Worm (Caenorhabditis elegans) whole organism, mixed stage, embryonic: ENCODE measurements around the gene eif-2A.
A peak's percentile ranks its signal among the peaks of the same experiment; 100 is the strongest.

Experiments
- M03D4.4 ChIP-seq: sonication (generic microtip); optimal IDR thresholded peaks from 2 replicates; lab custom pipeline; 2017; ENCODE audit warnings: mild to moderate bottlenecking, missing genetic modification characterization, missing compliant biosample characterization
- bed-3 ChIP-seq: fragments of 200-800 bp; sonication (Bioruptor generic); optimal IDR thresholded peaks from 3 replicates; lab custom pipeline; 2018; ENCODE audit warnings: mild to moderate bottlenecking, missing genetic modification characterization, moderate library complexity, missing compliant biosample characterization
- blmp-1 ChIP-seq: fragments of 150-350 bp; optimal IDR thresholded peaks from 2 replicates; lab custom pipeline; 2014; ENCODE audit warnings: missing biosample characterization, missing genetic modification characterization
- ceh-39 ChIP-seq: fragments of 150-350 bp; optimal IDR thresholded peaks from 2 replicates; lab custom pipeline; 2014; ENCODE audit warnings: missing biosample characterization, missing genetic modification characterization
- ceh-43 ChIP-seq: fragments of 200-800 bp; sonication (Bioruptor generic); optimal IDR thresholded peaks from 2 replicates; lab custom pipeline; 2018; ENCODE audit warnings: mild to moderate bottlenecking, missing genetic modification characterization, moderate library complexity, missing compliant biosample characterization
- ceh-83 ChIP-seq: fragments of 200-800 bp; sonication (Bioruptor generic); optimal IDR thresholded peaks from 2 replicates; lab custom pipeline; 2018; ENCODE audit warnings: mild to moderate bottlenecking, missing genetic modification characterization, missing compliant biosample characterization
- ces-1 ChIP-seq: fragments of 150-350 bp; optimal IDR thresholded peaks from 2 replicates; lab custom pipeline; 2014; ENCODE audit warnings: missing biosample characterization, missing genetic modification reagents, missing genetic modification characterization
- cnd-1 ChIP-seq: fragments of 200-800 bp; sonication (Bioruptor generic); optimal IDR thresholded peaks from 2 replicates; lab custom pipeline; 2018; ENCODE audit warnings: mild to moderate bottlenecking, missing genetic modification characterization, missing compliant biosample characterization
- drap-1 ChIP-seq: fragments of 200-800 bp; sonication (Bioruptor generic); optimal IDR thresholded peaks from 3 replicates; lab custom pipeline; 2018; ENCODE audit warnings: mild to moderate bottlenecking, missing genetic modification characterization, missing compliant biosample characterization
- elt-1 ChIP-seq: sonication (generic microtip); optimal IDR thresholded peaks from 2 replicates; lab custom pipeline; 2017; ENCODE audit warnings: missing genetic modification characterization, mild to moderate bottlenecking, missing compliant biosample characterization, antibody characterized with exemption, moderate library complexity, borderline replicate concordance; ENCODE audit not compliant: insufficient read depth
- elt-3 ChIP-seq: fragments of 150-350 bp; optimal IDR thresholded peaks from 2 replicates; lab custom pipeline; 2014; ENCODE audit warnings: missing biosample characterization, missing genetic modification characterization
- flh-1 ChIP-seq: fragments of 200-800 bp; sonication (Bioruptor generic); optimal IDR thresholded peaks from 2 replicates; lab custom pipeline; 2018; ENCODE audit warnings: mild to moderate bottlenecking, missing genetic modification characterization, moderate library complexity, missing compliant biosample characterization
- ham-2 ChIP-seq: fragments of 200-800 bp; sonication (Bioruptor generic); optimal IDR thresholded peaks from 2 replicates; lab custom pipeline; 2018; ENCODE audit warnings: mild to moderate bottlenecking, missing genetic modification characterization, missing compliant biosample characterization
- hlh-1 ChIP-seq: fragments of 150-350 bp; optimal IDR thresholded peaks from 2 replicates; lab custom pipeline; 2014; ENCODE audit warnings: missing biosample characterization, missing genetic modification reagents, missing genetic modification characterization
- lin-13 ChIP-seq: fragments of 150-350 bp; optimal IDR thresholded peaks from 2 replicates; lab custom pipeline; 2014; ENCODE audit warnings: missing biosample characterization, missing genetic modification characterization
- lin-32 ChIP-seq: fragments of 200-800 bp; sonication (Bioruptor generic); optimal IDR thresholded peaks from 2 replicates; lab custom pipeline; 2018; ENCODE audit warnings: mild to moderate bottlenecking, missing genetic modification characterization, missing compliant biosample characterization
- lsy-2 ChIP-seq: fragments of 150-350 bp; optimal IDR thresholded peaks from 2 replicates; lab custom pipeline; 2014; ENCODE audit warnings: missing biosample characterization, missing genetic modification characterization
- mab-5 ChIP-seq: fragments of 150-350 bp; optimal IDR thresholded peaks from 2 replicates; lab custom pipeline; 2014; ENCODE audit warnings: missing biosample characterization, missing genetic modification characterization
- mep-1 ChIP-seq: fragments of 150-350 bp; optimal IDR thresholded peaks from 2 replicates; lab custom pipeline; 2017; ENCODE audit warnings: missing biosample characterization, missing genetic modification reagents, missing genetic modification characterization, inconsistent platforms
- mls-2 ChIP-seq: sonication (generic microtip); optimal IDR thresholded peaks from 2 replicates; lab custom pipeline; 2016; ENCODE audit warnings: mild to moderate bottlenecking, missing genetic modification characterization, moderate library complexity, missing compliant biosample characterization
- nhr-12 ChIP-seq: fragments of 150-350 bp; optimal IDR thresholded peaks from 2 replicates; lab custom pipeline; 2014; ENCODE audit warnings: missing biosample characterization, missing genetic modification characterization
- nhr-2 ChIP-seq: fragments of 150-350 bp; optimal IDR thresholded peaks from 2 replicates; lab custom pipeline; 2014; ENCODE audit warnings: missing biosample characterization, missing genetic modification characterization
- nhr-237 ChIP-seq: fragments of 150-350 bp; optimal IDR thresholded peaks from 2 replicates; lab custom pipeline; 2014; ENCODE audit warnings: missing biosample characterization, missing genetic modification characterization
- nhr-28 ChIP-seq: fragments of 150-350 bp; optimal IDR thresholded peaks from 2 replicates; lab custom pipeline; 2014; ENCODE audit warnings: missing biosample characterization, missing genetic modification characterization
- nhr-76 ChIP-seq: sonication (generic microtip); optimal IDR thresholded peaks from 2 replicates; lab custom pipeline; 2017; ENCODE audit warnings: missing biosample characterization, missing genetic modification characterization
- pha-4 ChIP-seq: fragments of 150-350 bp; optimal IDR thresholded peaks from 2 replicates; lab custom pipeline; 2018; ENCODE audit warnings: missing biosample characterization, missing genetic modification reagents, missing genetic modification characterization
- sem-2 ChIP-seq: fragments of 200-800 bp; sonication (Bioruptor generic); optimal IDR thresholded peaks from 2 replicates; lab custom pipeline; 2018; ENCODE audit warnings: mild to moderate bottlenecking, missing genetic modification characterization, missing compliant biosample characterization
- snpc-4 ChIP-seq: fragments of 150-350 bp; optimal IDR thresholded peaks from 2 replicates; lab custom pipeline; 2014; ENCODE audit warnings: missing biosample characterization, missing genetic modification characterization
- sptf-1 ChIP-seq: sonication (generic microtip); optimal IDR thresholded peaks from 2 replicates; lab custom pipeline; 2017; ENCODE audit warnings: mild to moderate bottlenecking, missing genetic modification characterization, moderate library complexity, missing compliant biosample characterization
- tbx-8 ChIP-seq: fragments of 200-800 bp; sonication (Bioruptor generic); optimal IDR thresholded peaks from 2 replicates; lab custom pipeline; 2018; ENCODE audit warnings: mild to moderate bottlenecking, missing genetic modification characterization, moderate library complexity, missing compliant biosample characterization
- unc-120 ChIP-seq: sonication (generic microtip); optimal IDR thresholded peaks from 2 replicates; lab custom pipeline; 2017; ENCODE audit warnings: missing genetic modification characterization, missing compliant biosample characterization; ENCODE audit not compliant: poor library complexity, severe bottlenecking
- unc-39 ChIP-seq: fragments of 150-350 bp; optimal IDR thresholded peaks from 2 replicates; lab custom pipeline; 2014; ENCODE audit warnings: missing biosample characterization, missing genetic modification characterization
- unc-62 ChIP-seq: fragments of 150-350 bp; optimal IDR thresholded peaks from 2 replicates; lab custom pipeline; 2014; ENCODE audit warnings: missing biosample characterization, missing genetic modification reagents, missing genetic modification characterization
- zip-8 ChIP-seq: fragments of 150-350 bp; optimal IDR thresholded peaks from 2 replicates; lab custom pipeline; 2014; ENCODE audit warnings: missing biosample characterization, missing genetic modification characterization
- ztf-11 ChIP-seq: fragments of 150-350 bp; optimal IDR thresholded peaks from 2 replicates; lab custom pipeline; 2014; ENCODE audit warnings: missing biosample characterization, missing genetic modification characterization

The eif-2A gene

DNA sequence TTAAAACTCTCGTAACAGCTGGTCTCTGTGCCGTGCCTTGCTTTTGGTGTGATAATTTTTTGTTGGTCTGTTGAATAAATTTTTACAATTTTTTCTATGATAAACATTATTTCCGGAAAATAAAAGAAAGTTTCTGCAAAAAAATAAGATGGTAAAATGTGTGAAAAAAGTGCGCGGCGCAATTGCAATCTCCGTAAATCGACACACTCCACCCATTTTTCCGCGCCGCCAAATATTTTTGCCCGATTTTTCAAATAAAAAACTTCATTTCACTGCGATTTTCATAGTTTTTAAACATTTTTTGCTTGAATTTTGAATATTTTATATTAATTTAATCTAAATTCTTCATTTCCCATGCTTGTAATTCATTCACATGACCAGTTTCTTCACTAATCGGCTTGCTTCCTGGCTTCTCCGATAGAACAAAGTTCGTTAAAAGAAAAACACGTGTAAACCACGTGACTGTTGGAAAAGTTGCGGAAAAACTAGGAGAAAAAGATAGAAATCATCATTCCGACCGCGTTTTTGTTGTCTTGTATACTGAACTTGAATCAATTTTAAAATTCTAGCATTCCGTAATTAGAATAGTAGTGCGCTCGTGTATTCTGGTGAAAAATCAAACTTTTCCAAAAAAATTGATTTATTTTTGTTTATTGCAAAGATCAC is 28.4 kb upstream of the eif-2A start:
- TF ChIP-seq lsy-2 (tag; lab: Kevin White, UChicago), result peak; percentile 52
- peak; percentile 38 for TF ChIP-seq cnd-1 (tag; lab: Kevin White, UChicago)
- TF ChIP-seq sptf-1, result peak; percentile 91
- TF ChIP-seq mls-2 (tag; lab: Kevin White, UChicago), result peak; percentile 66
- peak; percentile 54 for TF ChIP-seq elt-1 (tag; lab: Kevin White, UChicago)
- TF ChIP-seq nhr-12 (tag; lab: Kevin White, UChicago), result no peak
- peak; percentile 37 for TF ChIP-seq bed-3 (GFP tag; lab: Kevin White, UChicago)
- peak; percentile 78 for TF ChIP-seq mep-1 (tag; lab: Kevin White, UChicago)
- TF ChIP-seq lin-13 (tag; lab: Kevin White, UChicago), result no peak
- no peak for TF ChIP-seq nhr-2
- no peak for TF ChIP-seq elt-3 (tag; lab: Kevin White, UChicago)
- no peak for TF ChIP-seq zip-8 (tag; lab: Kevin White, UChicago)
- TF ChIP-seq ceh-39, result peak; percentile 4
- TF ChIP-seq unc-39, result no peak
- TF ChIP-seq drap-1 (GFP tag; lab: Kevin White, UChicago), result peak; percentile 54
- no peak for TF ChIP-seq ztf-11
- no peak for TF ChIP-seq mab-5 (tag; lab: Kevin White, UChicago)
- TF ChIP-seq lin-32 (GFP tag; lab: Kevin White, UChicago), result peak; percentile 30
- peak; percentile 48 for TF ChIP-seq ces-1 (GFP tag; lab: Kevin White, UChicago)
- peak; percentile 11 for TF ChIP-seq nhr-237
- TF ChIP-seq hlh-1 (tag; lab: Kevin White, UChicago), result peak; percentile 39
- peak; percentile 74 for TF ChIP-seq ceh-83 (GFP tag; lab: Kevin White, UChicago)
- TF ChIP-seq flh-1 (GFP tag; lab: Kevin White, UChicago), result peak; percentile 5
- TF ChIP-seq ceh-43 (GFP tag; lab: Kevin White, UChicago), result peak; percentile 77
- TF ChIP-seq snpc-4 (tag; lab: Kevin White, UChicago), result no peak
- no peak for TF ChIP-seq ham-2 (GFP tag; lab: Kevin White, UChicago)
- no peak for TF ChIP-seq unc-62 (GFP tag; lab: Kevin White, UChicago)
- peak; percentile 82 for TF ChIP-seq M03D4.4 (tag; lab: Kevin White, UChicago)
- no peak for TF ChIP-seq pha-4
- TF ChIP-seq sem-2, result no peak
- TF ChIP-seq nhr-28 (tag; lab: Kevin White, UChicago), result no peak
- no peak for TF ChIP-seq blmp-1 (tag; lab: Kevin White, UChicago)
- TF ChIP-seq unc-120 (tag; lab: Kevin White, UChicago), result peak; percentile 70
- no peak for TF ChIP-seq nhr-76 (tag; lab: Kevin White, UChicago)
- TF ChIP-seq tbx-8 (GFP tag; lab: Kevin White, UChicago), result peak; percentile 78
- TF ChIP-seq, all 35 proteins: peak for 19

DNA sequence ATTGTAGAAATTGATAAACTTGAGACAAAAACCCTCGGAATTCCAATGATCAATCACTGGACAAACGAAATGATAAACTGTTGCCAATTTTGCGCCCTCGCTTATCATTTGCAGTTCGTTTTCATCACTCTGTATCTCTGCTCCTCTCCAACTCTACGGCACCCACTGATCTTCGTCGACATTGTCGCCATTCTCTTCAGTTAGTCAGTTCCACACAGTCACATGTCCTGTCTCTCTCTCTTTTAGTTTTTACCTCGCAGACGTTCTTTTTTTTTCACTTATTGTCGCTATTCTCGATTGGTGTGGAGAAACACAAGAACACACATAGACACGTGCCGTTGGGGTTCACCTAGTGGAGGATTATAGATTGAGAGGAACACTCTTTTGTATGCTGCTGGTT is 27.6 kb upstream of the eif-2A start:
- TF ChIP-seq unc-39, result no peak
- no peak for TF ChIP-seq nhr-2
- TF ChIP-seq mab-5 (tag; lab: Kevin White, UChicago), result no peak
- no peak for TF ChIP-seq elt-3 (tag; lab: Kevin White, UChicago)
- TF ChIP-seq ceh-43 (GFP tag; lab: Kevin White, UChicago), result no peak
- TF ChIP-seq sem-2, result no peak
- TF ChIP-seq mep-1 (tag; lab: Kevin White, UChicago), result no peak
- no peak for TF ChIP-seq elt-1 (tag; lab: Kevin White, UChicago)
- no peak for TF ChIP-seq nhr-76 (tag; lab: Kevin White, UChicago)
- TF ChIP-seq lin-13 (tag; lab: Kevin White, UChicago), result no peak

DNA sequence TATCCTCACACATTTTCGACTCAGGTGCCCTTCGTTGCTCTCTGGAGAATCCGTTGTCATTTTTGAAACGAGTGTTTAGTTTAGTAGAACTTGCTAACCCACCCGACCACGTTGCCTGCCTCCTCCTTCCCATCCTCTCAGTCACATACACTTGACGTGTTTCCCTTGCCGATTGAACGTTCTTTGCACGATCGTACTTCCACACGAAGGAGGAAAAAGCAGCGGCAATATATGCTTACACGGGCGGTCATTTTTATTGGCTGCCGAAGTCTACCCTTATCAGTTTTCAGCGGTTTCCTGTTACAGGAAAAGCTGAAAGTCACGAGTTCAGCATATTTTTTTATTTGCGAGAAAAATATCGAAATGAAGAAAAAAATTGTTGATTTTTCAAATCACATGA is 26.8 kb upstream of the eif-2A start:
- TF ChIP-seq lin-32 (GFP tag; lab: Kevin White, UChicago) (no peak), drap-1 (GFP tag; lab: Kevin White, UChicago) (no peak), cnd-1 (tag; lab: Kevin White, UChicago) (no peak), nhr-2 (no peak), zip-8 (tag; lab: Kevin White, UChicago) (no peak), elt-3 (tag; lab: Kevin White, UChicago) (no peak), unc-39 (no peak), snpc-4 (tag; lab: Kevin White, UChicago) (no peak), nhr-12 (tag; lab: Kevin White, UChicago) (no peak), ztf-11 (no peak), flh-1 (GFP tag; lab: Kevin White, UChicago) (no peak), ceh-83 (GFP tag; lab: Kevin White, UChicago) (no peak), mls-2 (tag; lab: Kevin White, UChicago) (no peak)
